Worm (Caenorhabditis elegans) whole organism, L1 larva: ENCODE results near the gene R12B2.2.

Experiments
- C34B4.2 ChIP-seq: sonication (generic microtip); optimal IDR thresholded peaks from 2 replicates; lab custom pipeline; 2017; ENCODE audit warnings: mild to moderate bottlenecking, missing genetic modification characterization, missing compliant biosample characterization
- Y116A8C.19 ChIP-seq: sonication (generic microtip); optimal IDR thresholded peaks from 2 replicates; lab custom pipeline; 2016; ENCODE audit warnings: missing compliant biosample characterization, missing genetic modification characterization, borderline replicate concordance
- ceh-88 ChIP-seq: fragments of 200-800 bp; sonication (Bioruptor generic); IDR thresholded peaks from 2 replicates; pipeline ENCODE4 v1.3.6; 2022; ENCODE audit warnings: missing genetic modification characterization, missing compliant biosample characterization
- ces-1 ChIP-seq: fragments of 150-350 bp; optimal IDR thresholded peaks from 2 replicates; lab custom pipeline; 2014; ENCODE audit warnings: missing biosample characterization, missing genetic modification reagents, missing genetic modification characterization
- dpl-1 ChIP-seq, 3 experiments: fragments of 150-350 bp in 2 of 3; sonication (generic microtip) in 1 of 3; optimal IDR thresholded peaks; 2 replicates each; lab custom pipeline; 2014 to 2017; ENCODE audit warnings: missing biosample characterization in 3 of 3, missing genetic modification characterization in 3 of 3, missing genetic modification reagents in 3 of 3
- dsc-1 ChIP-seq: sonication (generic microtip); optimal IDR thresholded peaks from 2 replicates; lab custom pipeline; 2016; ENCODE audit warnings: mild to moderate bottlenecking, missing genetic modification characterization, missing compliant biosample characterization
- efl-1 ChIP-seq, 4 experiments: fragments of 150-350 bp; optimal IDR thresholded peaks in 3 of 4; peaks in 1 of 4; 1 replicate in 1 of 4; 2 replicates in 3 of 4; lab custom pipeline; 2014; ENCODE audit warnings: missing biosample characterization in 2 of 4, missing genetic modification characterization in 2 of 4, missing genetic modification reagents in 2 of 4
- egl-27 ChIP-seq, 2 experiments: fragments of 150-350 bp in 1 of 2; sonication (generic microtip); optimal IDR thresholded peaks; 3 replicates each; lab custom pipeline; 2017 to 2018; ENCODE audit warnings: missing biosample characterization in 2 of 2, missing genetic modification characterization in 2 of 2, missing genetic modification reagents in 2 of 2
- elt-2 ChIP-seq: sonication (generic microtip); optimal IDR thresholded peaks from 2 replicates; lab custom pipeline; 2016; ENCODE audit warnings: missing genetic modification characterization, mild to moderate bottlenecking, inconsistent platforms, missing compliant biosample characterization, missing genetic modification reagents
- elt-3 ChIP-seq, 6 experiments: fragments of 150-350 bp in 1 of 6; sonication (generic microtip); optimal IDR thresholded peaks; 2 replicates each; lab custom pipeline; 2017 to 2018; ENCODE audit warnings: missing biosample characterization in 6 of 6, missing genetic modification characterization in 6 of 6, inconsistent platforms in 1 of 6
- fkh-4 ChIP-seq: sonication (generic microtip); optimal IDR thresholded peaks from 2 replicates; lab custom pipeline; 2016; ENCODE audit warnings: missing compliant biosample characterization, missing genetic modification characterization, borderline replicate concordance
- hlh-4 ChIP-seq: sonication (generic microtip); optimal IDR thresholded peaks from 2 replicates; lab custom pipeline; 2016; ENCODE audit warnings: mild to moderate bottlenecking, missing genetic modification characterization, missing compliant biosample characterization
- lin-13 ChIP-seq: fragments of 150-350 bp; optimal IDR thresholded peaks from 2 replicates; lab custom pipeline; 2014; ENCODE audit warnings: missing biosample characterization, missing genetic modification reagents, missing genetic modification characterization
- lin-14 ChIP-seq: fragments of 200-800 bp; sonication (Bioruptor generic); optimal IDR thresholded peaks from 2 replicates; lab custom pipeline; 2018; ENCODE audit warnings: mild to moderate bottlenecking, missing genetic modification characterization, moderate library complexity, missing compliant biosample characterization
- mep-1 ChIP-seq: fragments of 150-350 bp; optimal IDR thresholded peaks from 2 replicates; lab custom pipeline; 2014; ENCODE audit warnings: missing biosample characterization, missing genetic modification characterization
- nhr-11 ChIP-seq: fragments of 150-350 bp; optimal IDR thresholded peaks from 2 replicates; lab custom pipeline; 2014; ENCODE audit warnings: missing biosample characterization, missing genetic modification characterization
- nhr-12 ChIP-seq: sonication (generic microtip); optimal IDR thresholded peaks from 2 replicates; lab custom pipeline; 2017; ENCODE audit warnings: missing biosample characterization, missing genetic modification characterization
- nhr-237 ChIP-seq: fragments of 150-350 bp; optimal IDR thresholded peaks from 2 replicates; lab custom pipeline; 2014; ENCODE audit warnings: missing biosample characterization, missing genetic modification characterization
- nhr-28 ChIP-seq: fragments of 150-350 bp; optimal IDR thresholded peaks from 2 replicates; lab custom pipeline; 2014; ENCODE audit warnings: missing biosample characterization, missing genetic modification characterization
- nhr-47 ChIP-seq: sonication (generic microtip); optimal IDR thresholded peaks from 2 replicates; lab custom pipeline; 2016; ENCODE audit warnings: mild to moderate bottlenecking, missing genetic modification characterization, moderate library complexity, missing compliant biosample characterization
- nhr-71 ChIP-seq: sonication (generic microtip); optimal IDR thresholded peaks from 2 replicates; lab custom pipeline; 2016; ENCODE audit warnings: mild to moderate bottlenecking, missing genetic modification characterization, moderate library complexity, missing compliant biosample characterization
- nhr-85 ChIP-seq: sonication (generic microtip); peaks from one replicate; lab custom pipeline; 2016; ENCODE audit warnings: missing genetic modification characterization, inconsistent platforms, missing compliant biosample characterization
- pqm-1 ChIP-seq: sonication (generic microtip); optimal IDR thresholded peaks from 3 replicates; lab custom pipeline; 2017; ENCODE audit warnings: missing biosample characterization, missing genetic modification characterization
- skn-1 ChIP-seq: fragments of 150-350 bp; optimal IDR thresholded peaks from 2 replicates; lab custom pipeline; 2014; ENCODE audit warnings: missing biosample characterization, missing genetic modification characterization
- snpc-4 ChIP-seq: fragments of 150-350 bp; optimal IDR thresholded peaks from 2 replicates; lab custom pipeline; 2014; ENCODE audit warnings: missing biosample characterization, missing genetic modification characterization
- sup-37 ChIP-seq: fragments of 200-800 bp; sonication (Bioruptor generic); optimal IDR thresholded peaks from 2 replicates; lab custom pipeline; 2018; ENCODE audit warnings: mild to moderate bottlenecking, missing genetic modification characterization, missing compliant biosample characterization
- tlp-1 ChIP-seq: fragments of 150-350 bp; optimal IDR thresholded peaks from 2 replicates; lab custom pipeline; 2014; ENCODE audit warnings: missing biosample characterization, missing genetic modification characterization
- unc-130 ChIP-seq: fragments of 150-350 bp; optimal IDR thresholded peaks from 2 replicates; lab custom pipeline; 2017; ENCODE audit warnings: missing biosample characterization, missing genetic modification characterization, inconsistent platforms
- unc-86 ChIP-seq: sonication (generic microtip); optimal IDR thresholded peaks from 2 replicates; lab custom pipeline; 2016; ENCODE audit warnings: missing genetic modification characterization, missing compliant biosample characterization
- xbp-1 ChIP-seq: sonication (generic microtip); optimal IDR thresholded peaks from 2 replicates; lab custom pipeline; 2016; ENCODE audit warnings: missing genetic modification characterization, missing compliant biosample characterization
- zip-4 ChIP-seq: fragments of 200-800 bp; sonication (Bioruptor generic); optimal IDR thresholded peaks from 2 replicates; lab custom pipeline; 2018; ENCODE audit warnings: mild to moderate bottlenecking, missing genetic modification characterization, moderate library complexity, missing compliant biosample characterization

Gene R12B2.2

ce11 chrIII:5824450-5824972 lies 17.7 kb downstream of the R12B2.2 start:
- peak; percentile 34 for TF ChIP-seq fkh-4 (tag; lab: Kevin White, UChicago)
- TF ChIP-seq hlh-4: no peak
- no peak for TF ChIP-seq pqm-1
- no peak for TF ChIP-seq nhr-11 (tag; lab: Kevin White, UChicago)
- peak; percentile 85 for TF ChIP-seq dsc-1
- no peak for TF ChIP-seq xbp-1 (tag; lab: Kevin White, UChicago)
- TF ChIP-seq C34B4.2 (tag; lab: Kevin White, UChicago): no peak
- TF ChIP-seq egl-27 (tag; optimal IDR thresholded peaks at IDR 0.05; lab: Kevin White, UChicago): no peak
- peak; percentile 58 for TF ChIP-seq lin-14 (GFP tag; lab: Kevin White, UChicago)
- peak; percentile 72 for TF ChIP-seq unc-86 (tag; lab: Kevin White, UChicago)

ce11 chrIII:5826895-5827437 lies 20.1 kb downstream of the R12B2.2 start:
- TF ChIP-seq nhr-71 (tag; lab: Kevin White, UChicago): peak; percentile 19
- TF ChIP-seq lin-14 (GFP tag; lab: Kevin White, UChicago): peak; percentile 82
- peak in 1 of 3 experiments; percentile 20 for TF ChIP-seq dpl-1 (GFP tag; optimal IDR thresholded peaks at IDR 0.05; lab: Kevin White, UChicago)
- TF ChIP-seq mep-1: no peak
- TF ChIP-seq ceh-88 (GFP tag; lab: Robert Waterston, UW): no peak
- TF ChIP-seq nhr-47 (tag; lab: Kevin White, UChicago): peak; percentile 5
- TF ChIP-seq, all 84 proteins: peak for 4

- TF ChIP-seq nhr-71 (tag; lab: Kevin White, UChicago) (no peak), fkh-4 (tag; lab: Kevin White, UChicago) (no peak)
- TF ChIP-seq, all 84 proteins: peak for 0
Measured at ce11 chrIII:5828065-5828464, 21.2 kb downstream of the R12B2.2 start.

ce11 chrIII:5832442-5832841 lies 25.6 kb downstream of the R12B2.2 start:
- TF ChIP-seq efl-1 (optimal IDR thresholded peaks at IDR 0.05; lab: Kevin White, UChicago): no peak
- TF ChIP-seq efl-1 (GFP tag; optimal IDR thresholded peaks at IDR 0.05 in 1 of 2; lab: Kevin White, UChicago): peak in 1 of 2 experiments; percentile 75
- TF ChIP-seq zip-4 (GFP tag; lab: Kevin White, UChicago): no peak
- TF ChIP-seq, all 84 proteins: peak for 1

ce11 chrIII:5833376-5833775 lies 26.6 kb downstream of the R12B2.2 start, which contains the start of the genes R12B2.13 and mdt-15:
Gene R12B2.13, minus strand, starts transcription at chrIII:5833476.
Gene mdt-15, minus strand, starts transcription at chrIII:5833751.
- no peak for TF ChIP-seq sup-37 (GFP tag; lab: Kevin White, UChicago)
- no peak for TF ChIP-seq nhr-28 (tag; lab: Kevin White, UChicago)
- TF ChIP-seq lin-13 (GFP tag; lab: Kevin White, UChicago): no peak
- TF ChIP-seq ces-1 (GFP tag; lab: Kevin White, UChicago): no peak
- TF ChIP-seq Y116A8C.19 (tag; lab: Kevin White, UChicago): no peak
- TF ChIP-seq nhr-11 (tag; lab: Kevin White, UChicago): no peak
- no peak for TF ChIP-seq nhr-85 (tag; lab: Kevin White, UChicago)
- TF ChIP-seq elt-3 (tag; optimal IDR thresholded peaks at IDR 0.05; lab: Kevin White, UChicago): no peak
- no peak for TF ChIP-seq unc-130
- no peak for TF ChIP-seq snpc-4 (tag; lab: Kevin White, UChicago)
- no peak for TF ChIP-seq lin-14 (GFP tag; lab: Kevin White, UChicago)
- TF ChIP-seq efl-1 (optimal IDR thresholded peaks at IDR 0.05; lab: Kevin White, UChicago): no peak
- no peak for TF ChIP-seq efl-1 (GFP tag; optimal IDR thresholded peaks at IDR 0.05 in 1 of 2; lab: Kevin White, UChicago)
- TF ChIP-seq nhr-12: no peak
- no peak for TF ChIP-seq nhr-237 (tag; lab: Kevin White, UChicago)
- TF ChIP-seq mep-1: no peak
- TF ChIP-seq, all 84 proteins: peak for 0

- TF ChIP-seq tlp-1 (tag; lab: Kevin White, UChicago) (no peak), elt-2 (tag; lab: Kevin White, UChicago) (no peak), skn-1 (no peak)
Measured at ce11 chrIII:5834053-5834452, 27.2 kb downstream of the R12B2.2 start, which contains the start of gene R12B2.6. Gene R12B2.6, minus strand, starts transcription at chrIII:5834153.
